Worm (Caenorhabditis elegans): ENCODE data around the gene T04B8.5.

- TF ChIP-seq F13H6.1 (tag; optimal IDR thresholded peaks at IDR 0.05), result no peak
- no peak for TF ChIP-seq C38D4.7 (GFP tag; optimal IDR thresholded peaks at IDR 0.05)
- no peak for TF ChIP-seq C08G9.2 (tag; optimal IDR thresholded peaks at IDR 0.05)
These were observed 34.0 kb upstream of the T04B8.5 start, which contains the start of gene sdz-24 for ce11 chrII:658369-658768.
